Worm (Caenorhabditis elegans) whole organism, early embryonic: ENCODE measurements around the gene M199.8.

Experiments used
- B0310.2 ChIP-seq: sonication (generic microtip); optimal IDR thresholded peaks from 2 replicates; lab custom pipeline; 2016; ENCODE audit warnings: mild to moderate bottlenecking, missing genetic modification characterization, missing compliant biosample characterization
- F13C5.2 ChIP-seq: sonication (generic microtip); optimal IDR thresholded peaks from 2 replicates; lab custom pipeline; 2017; ENCODE audit warnings: mild to moderate bottlenecking, missing genetic modification characterization, inconsistent platforms, missing compliant biosample characterization
- aly-1 ChIP-seq: sonication (generic microtip); optimal IDR thresholded peaks from 2 replicates; lab custom pipeline; 2016; ENCODE audit warnings: missing genetic modification characterization, missing compliant biosample characterization
- ama-1 ChIP-seq: fragments of 150-350 bp; optimal IDR thresholded peaks from 2 replicates; lab custom pipeline; 2014
- ceh-13 ChIP-seq: fragments of 200-800 bp; sonication (Bioruptor generic); optimal IDR thresholded peaks from 2 replicates; lab custom pipeline; 2018; ENCODE audit warnings: mild to moderate bottlenecking, missing genetic modification characterization, missing compliant biosample characterization
- ceh-36 ChIP-seq: sonication (generic microtip); optimal IDR thresholded peaks from 2 replicates; lab custom pipeline; 2016; ENCODE audit warnings: missing genetic modification characterization, inconsistent platforms, missing compliant biosample characterization
- ets-7 ChIP-seq: sonication (generic microtip); optimal IDR thresholded peaks from 2 replicates; lab custom pipeline; 2016; ENCODE audit warnings: missing genotype, missing genetic modification characterization, missing compliant biosample characterization
- flt-1 ChIP-seq: fragments of 200-800 bp; sonication (Bioruptor generic); IDR thresholded peaks from 2 replicates; pipeline ENCODE4 v1.3.6; 2022; ENCODE audit warnings: missing genetic modification characterization, missing compliant biosample characterization
- hmbx-1 ChIP-seq: sonication (generic microtip); optimal IDR thresholded peaks from 2 replicates; lab custom pipeline; 2016; ENCODE audit warnings: mild to moderate bottlenecking, missing genetic modification characterization, missing compliant biosample characterization
- hmg-4 ChIP-seq: fragments of 200-800 bp; sonication (Bioruptor generic); optimal IDR thresholded peaks from 2 replicates; lab custom pipeline; 2018; ENCODE audit warnings: mild to moderate bottlenecking, missing genetic modification characterization, missing compliant biosample characterization
- hnd-1 ChIP-seq: sonication (generic microtip); optimal IDR thresholded peaks from 2 replicates; lab custom pipeline; 2016; ENCODE audit warnings: missing genetic modification characterization, missing compliant biosample characterization
- pes-1 ChIP-seq: fragments of 200-800 bp; sonication (Bioruptor generic); IDR thresholded peaks from 2 replicates; pipeline ENCODE4 v1.3.6; 2022; ENCODE audit warnings: missing genetic modification reagents, missing genetic modification characterization, missing compliant biosample characterization
- scrt-1 ChIP-seq: fragments of 200-800 bp; sonication (Bioruptor generic); IDR thresholded peaks from 2 replicates; pipeline ENCODE4 v1.3.6; 2022; ENCODE audit warnings: missing genetic modification characterization, missing compliant biosample characterization
- sea-1 ChIP-seq: fragments of 200-800 bp; sonication (Bioruptor generic); conservative IDR thresholded peaks from 2 replicates; pipeline ENCODE4 v1.3.6; 2022; ENCODE audit warnings: missing genetic modification characterization, missing compliant biosample characterization
- tbx-11 ChIP-seq: fragments of 200-800 bp; sonication (Bioruptor generic); IDR thresholded peaks from 2 replicates; pipeline ENCODE4 v1.3.6; 2022; ENCODE audit warnings: missing genetic modification characterization, missing compliant biosample characterization
- tbx-37 ChIP-seq: fragments of 200-800 bp; sonication (Bioruptor generic); conservative IDR thresholded peaks from 2 replicates; pipeline ENCODE4 v1.3.6; 2022; ENCODE audit warnings: missing genetic modification reagents, missing genetic modification characterization, missing compliant biosample characterization
- tra-4 ChIP-seq: sonication (generic microtip); optimal IDR thresholded peaks from 2 replicates; lab custom pipeline; 2017; ENCODE audit warnings: missing genetic modification characterization, missing compliant biosample characterization

M199.8 gene

ce11 chrIV:15131697-15132096 lies 2.1 kb downstream of the M199.8 start, which contains the start of gene col-135:
Gene col-135 (minus strand): TSS chrIV:15131797.
- no peak for TF ChIP-seq B0310.2 (tag; lab: Kevin White, UChicago)
- TF ChIP-seq sea-1 (GFP tag; lab: Robert Waterston, UW): no peak

ce11 chrIV:15127731-15128130 lies 6.1 kb downstream of the M199.8 start, which contains the start of gene M199.9:
Gene M199.9 (minus strand): TSS chrIV:15127831.
- TF ChIP-seq hmbx-1: no peak
- TF ChIP-seq B0310.2 (tag; lab: Kevin White, UChicago): no peak
- no peak for TF ChIP-seq sea-1 (GFP tag; lab: Robert Waterston, UW)
- TF ChIP-seq tbx-37: no peak
- no peak for TF ChIP-seq hnd-1 (tag; lab: Kevin White, UChicago)
- no peak for TF ChIP-seq flt-1 (GFP tag; lab: Robert Waterston, UW)

DNA sequence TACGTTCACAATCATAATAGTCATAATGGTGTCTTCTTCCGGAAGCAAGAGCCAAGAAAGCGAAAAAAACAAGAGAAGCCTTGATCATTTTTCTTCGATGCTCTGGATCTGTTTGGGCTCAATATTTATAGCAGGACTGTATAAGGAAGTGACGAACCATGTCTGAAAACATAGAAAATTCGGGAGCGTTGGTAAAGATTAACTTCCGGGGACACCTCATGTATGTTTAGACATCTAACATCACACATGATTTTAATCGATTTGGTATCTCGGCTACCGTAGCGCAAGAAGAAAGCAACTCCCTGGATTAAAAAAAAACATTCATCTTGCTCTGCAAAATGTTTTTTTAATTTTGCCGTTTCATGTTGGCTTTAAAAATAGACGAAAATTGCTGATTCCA lies 7.8 kb downstream of the M199.8 start, which contains the start of gene clec-190:
Gene clec-190 (minus strand): TSS at position 101 of the 400 bp plus-strand sequence.
- TF ChIP-seq pes-1 (no peak), F13C5.2 (no peak), ama-1 (no peak), tbx-37 (no peak), hmbx-1 (no peak), tbx-11 (GFP tag; lab: Robert Waterston, UW) (no peak), hnd-1 (tag; lab: Kevin White, UChicago) (no peak), scrt-1 (GFP tag; lab: Robert Waterston, UW) (no peak), tra-4 (no peak), aly-1 (tag; lab: Kevin White, UChicago) (no peak), ceh-36 (tag; lab: Kevin White, UChicago) (no peak), ceh-13 (GFP tag; lab: Kevin White, UChicago) (no peak), B0310.2 (tag; lab: Kevin White, UChicago) (no peak), ets-7 (no peak)

DNA sequence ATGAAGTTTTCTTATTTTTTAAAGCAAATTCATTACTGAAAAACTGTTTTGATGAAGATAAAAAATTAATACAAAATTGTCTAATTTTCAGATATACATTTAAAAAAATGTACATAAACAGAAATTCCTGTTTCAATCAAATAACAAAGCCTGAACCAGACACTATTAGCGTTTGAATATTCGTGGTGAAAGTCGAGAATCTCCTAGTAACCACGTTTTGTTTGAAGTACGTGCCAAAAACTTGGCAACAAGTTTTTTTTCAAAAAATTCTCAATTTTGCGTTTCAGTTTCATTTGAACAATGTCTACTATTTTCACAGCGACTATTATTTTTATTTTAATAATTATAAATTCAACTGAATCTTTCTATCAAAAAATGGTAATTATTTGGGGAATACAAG lies 10.9 kb downstream of the M199.8 start, which contains the start of gene M199.7:
Gene M199.7 (plus strand): TSS at position 301 of the 400 bp plus-strand sequence.
- no peak for TF ChIP-seq F13C5.2
- TF ChIP-seq ets-7: no peak
- TF ChIP-seq hmbx-1: no peak
- TF ChIP-seq scrt-1 (GFP tag; lab: Robert Waterston, UW): no peak
- TF ChIP-seq ceh-13 (GFP tag; lab: Kevin White, UChicago): no peak
- no peak for TF ChIP-seq flt-1 (GFP tag; lab: Robert Waterston, UW)
- TF ChIP-seq hmg-4 (GFP tag; lab: Kevin White, UChicago): no peak
- TF ChIP-seq tbx-11 (GFP tag; lab: Robert Waterston, UW): no peak
- no peak for TF ChIP-seq aly-1 (tag; lab: Kevin White, UChicago)

ce11 chrIV:15120746-15121145 lies 13.1 kb downstream of the M199.8 start, which contains the start of gene clec-189:
Gene clec-189 (plus strand): TSS chrIV:15120837.
- TF ChIP-seq scrt-1 (GFP tag; lab: Robert Waterston, UW) (no peak), hmbx-1 (no peak), sea-1 (GFP tag; lab: Robert Waterston, UW) (no peak), hnd-1 (tag; lab: Kevin White, UChicago) (no peak), ama-1 (no peak), pes-1 (no peak), B0310.2 (tag; lab: Kevin White, UChicago) (no peak), flt-1 (GFP tag; lab: Robert Waterston, UW) (no peak), tbx-37 (no peak), tra-4 (no peak), F13C5.2 (no peak), ceh-13 (GFP tag; lab: Kevin White, UChicago) (no peak), ets-7 (no peak), tbx-11 (GFP tag; lab: Robert Waterston, UW) (no peak), hmg-4 (GFP tag; lab: Kevin White, UChicago) (no peak), ceh-36 (tag; lab: Kevin White, UChicago) (no peak), aly-1 (tag; lab: Kevin White, UChicago) (no peak)

- TF ChIP-seq ceh-13 (GFP tag; lab: Kevin White, UChicago) (no peak), ceh-36 (tag; lab: Kevin White, UChicago) (no peak), ets-7 (no peak), B0310.2 (tag; lab: Kevin White, UChicago) (no peak), tra-4 (no peak), tbx-37 (no peak), sea-1 (GFP tag; lab: Robert Waterston, UW) (no peak), scrt-1 (GFP tag; lab: Robert Waterston, UW) (no peak), tbx-11 (GFP tag; lab: Robert Waterston, UW) (no peak), F13C5.2 (no peak), hnd-1 (tag; lab: Kevin White, UChicago) (no peak), pes-1 (no peak), ama-1 (no peak), aly-1 (tag; lab: Kevin White, UChicago) (no peak), flt-1 (GFP tag; lab: Robert Waterston, UW) (no peak), hmbx-1 (no peak), hmg-4 (GFP tag; lab: Kevin White, UChicago) (no peak)
Measured at ce11 chrIV:15119268-15119667, 14.5 kb downstream of the M199.8 start.

DNA sequence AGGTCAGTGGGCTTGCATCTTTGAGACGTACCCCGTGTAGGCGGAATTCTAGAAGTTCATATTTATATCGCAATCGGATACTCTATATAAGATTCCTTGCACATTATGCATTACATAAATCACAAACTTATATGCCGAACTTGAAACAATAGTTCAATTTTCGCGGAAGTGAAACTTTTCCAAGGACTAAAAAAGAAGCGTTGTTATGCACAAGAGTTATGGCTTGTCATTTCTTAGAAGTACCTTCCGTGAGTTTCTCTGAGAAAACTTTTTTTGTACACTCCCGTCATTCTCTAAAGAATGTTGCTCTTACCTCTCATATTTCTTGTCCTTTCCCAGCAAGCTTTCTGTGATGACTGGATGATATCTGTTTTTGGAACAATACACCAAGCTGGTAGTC lies 15.4 kb downstream of the M199.8 start, which contains the start of gene M199.136:
Gene M199.136 (plus strand): TSS at position 301 of the 400 bp plus-strand sequence.
- TF ChIP-seq ama-1 (no peak), tbx-37 (no peak), scrt-1 (GFP tag; lab: Robert Waterston, UW) (no peak), tra-4 (no peak), ceh-13 (GFP tag; lab: Kevin White, UChicago) (no peak), hmg-4 (GFP tag; lab: Kevin White, UChicago) (no peak), aly-1 (tag; lab: Kevin White, UChicago) (no peak), ceh-36 (tag; lab: Kevin White, UChicago) (no peak), B0310.2 (tag; lab: Kevin White, UChicago) (no peak), tbx-11 (GFP tag; lab: Robert Waterston, UW) (no peak), flt-1 (GFP tag; lab: Robert Waterston, UW) (no peak), F13C5.2 (no peak), hmbx-1 (no peak), sea-1 (GFP tag; lab: Robert Waterston, UW) (no peak)
